Worm (Caenorhabditis elegans): ENCODE measurements around the gene Y67H2A.2.
A peak's percentile ranks its signal among the peaks of the same experiment; 100 is the strongest.

Y67H2A.2 gene

DNA sequence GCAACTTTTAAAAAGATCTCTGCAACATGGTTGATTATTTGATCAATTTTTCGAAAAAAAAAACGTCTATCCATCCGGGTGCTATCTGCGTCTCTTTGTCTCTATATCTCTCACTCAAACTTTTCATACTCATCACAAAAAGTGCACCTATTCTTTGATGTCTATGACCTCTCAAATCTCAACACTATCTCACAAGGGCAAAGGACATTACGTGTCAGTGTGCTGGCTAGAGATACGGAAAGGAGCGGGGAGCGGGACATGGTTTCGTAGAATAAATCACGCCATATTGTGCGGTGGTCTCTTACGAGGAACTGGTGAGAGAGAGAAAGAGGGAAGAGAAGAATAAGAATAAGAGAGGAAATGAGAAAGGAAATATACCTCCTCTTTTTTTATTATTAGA lies 24.8 kb upstream of the Y67H2A.2 start (continued):
- TF ChIP-seq snpc-3.4 (tag; optimal IDR thresholded peaks at IDR 0.05): peak; percentile 26
- no peak for TF ChIP-seq F37B4.10 (GFP tag; IDR thresholded peaks at IDR 0.05)
- TF ChIP-seq B0019.2 (GFP tag; conservative IDR thresholded peaks at IDR 0.05): no peak
- TF ChIP-seq B0336.3 (GFP tag; IDR thresholded peaks at IDR 0.05): peak; percentile 79
- TF ChIP-seq Y53F4B.3 (GFP tag; IDR thresholded peaks at IDR 0.05): no peak
- TF ChIP-seq ceh-27 (GFP tag; optimal IDR thresholded peaks at IDR 0.05): peak; percentile 21
- TF ChIP-seq hlh-12 (tag; optimal IDR thresholded peaks at IDR 0.05): no peak
- TF ChIP-seq Y95B8A.8 (GFP tag; IDR thresholded peaks at IDR 0.05): no peak
- TF ChIP-seq C06A6.2 (GFP tag; conservative IDR thresholded peaks at IDR 0.05): peak; percentile 54
- TF ChIP-seq ekl-4 (GFP tag; IDR thresholded peaks at IDR 0.05): no peak
- no peak for TF ChIP-seq ztf-6 (GFP tag; IDR thresholded peaks at IDR 0.05)
- TF ChIP-seq unc-130 (GFP tag; optimal IDR thresholded peaks at IDR 0.05): no peak
- TF ChIP-seq ztf-3 (GFP tag; optimal IDR thresholded peaks at IDR 0.05): no peak
- no peak for TF ChIP-seq ceh-79 (tag; optimal IDR thresholded peaks at IDR 0.05)
- TF ChIP-seq tlf-1 (GFP tag; optimal IDR thresholded peaks at IDR 0.05): peak; percentile 64
- TF ChIP-seq ztf-25 (GFP tag; IDR thresholded peaks at IDR 0.05): no peak
- TF ChIP-seq Y67H2A.10 (GFP tag; conservative IDR thresholded peaks at IDR 0.05): no peak
- peak; percentile 24 for TF ChIP-seq gei-17 (GFP tag; optimal IDR thresholded peaks at IDR 0.05)
- TF ChIP-seq pha-4 (tag; optimal IDR thresholded peaks at IDR 0.05): no peak
- no peak for TF ChIP-seq lag-1 (GFP tag; IDR thresholded peaks at IDR 0.05)
- no peak for TF ChIP-seq snpc-1.1 (tag; optimal IDR thresholded peaks at IDR 0.05; ENCODE audit: insufficient read depth)
- no peak for TF ChIP-seq T07F8.4 (tag; optimal IDR thresholded peaks at IDR 0.05)
- peak; percentile 52; the same call in 1 of the 2 replicates for TF ChIP-seq Y56A3A.18 (GFP tag; IDR thresholded peaks at IDR 0.05)
- TF ChIP-seq let-607 (tag; optimal IDR thresholded peaks at IDR 0.05): peak; percentile 28 to 68
- no peak for TF ChIP-seq egrh-3 (GFP tag; IDR thresholded peaks at IDR 0.05)
- peak; percentile 92 for TF ChIP-seq nhr-80 (tag; optimal IDR thresholded peaks at IDR 0.05)
- no peak for TF ChIP-seq ceh-100 (GFP tag; IDR thresholded peaks at IDR 0.05)
- no peak for TF ChIP-seq rcor-1 (GFP tag; IDR thresholded peaks at IDR 0.05)
- TF ChIP-seq nfya-2 (GFP tag; IDR thresholded peaks at IDR 0.05): no peak

DNA sequence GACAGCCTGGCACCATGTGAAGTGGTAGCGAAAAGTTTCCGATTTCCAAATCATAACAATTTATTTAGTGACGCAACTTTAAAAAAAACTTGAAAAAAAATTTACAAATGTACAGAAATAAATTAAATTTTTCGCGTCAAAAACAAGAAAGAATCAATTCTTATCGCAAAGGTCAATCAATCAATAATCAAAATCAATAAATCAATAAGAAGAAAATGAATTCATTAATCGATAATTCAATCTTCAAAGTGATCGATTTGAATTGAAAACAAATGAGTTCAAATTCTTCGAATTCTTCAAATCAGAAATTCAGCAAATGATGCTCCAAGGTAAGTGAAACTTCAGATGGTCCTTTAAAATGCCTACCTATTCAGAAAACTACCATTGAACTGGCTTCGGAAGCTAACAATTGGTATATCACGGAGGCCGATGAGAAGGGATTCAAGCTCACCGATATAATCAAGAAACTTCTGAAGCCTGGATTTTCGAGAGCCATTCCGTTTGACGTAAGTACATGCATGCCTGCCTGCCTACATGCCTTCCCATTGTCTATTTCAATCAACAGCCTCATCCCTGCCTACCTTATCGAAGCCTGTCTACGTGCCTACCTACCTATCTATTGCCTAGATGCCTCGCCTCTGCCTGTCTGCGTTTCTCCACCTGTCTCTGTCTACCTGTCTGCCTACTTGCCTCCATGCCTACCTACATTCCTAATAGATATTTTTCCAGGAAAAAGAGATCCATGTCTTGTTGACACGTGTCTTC lies 22.4 kb upstream of the Y67H2A.2 start:
- 0 out of 2 replicates have a peak, but pooled peaks have one; percentile 8 for TF ChIP-seq dox-1 (GFP tag; IDR thresholded peaks at IDR 0.05)
- TF ChIP-seq cebp-2 (GFP tag; IDR thresholded peaks at IDR 0.05): peak; percentile 49; the same call in 1 of the 2 replicates
- no peak for TF ChIP-seq ama-1 (optimal IDR thresholded peaks at IDR 0.05)
- no peak for TF ChIP-seq ama-1 (GFP tag; optimal IDR thresholded peaks at IDR 0.05)

ce11 chrIV:13318773-13319172 lies 21.2 kb upstream of the Y67H2A.2 start:
- TF ChIP-seq madf-8 (GFP tag; conservative IDR thresholded peaks at IDR 0.05) (no peak), ets-4 (GFP tag; optimal IDR thresholded peaks at IDR 0.05) (peak; percentile 59), hlh-12 (tag; optimal IDR thresholded peaks at IDR 0.05) (no peak), atf-7 (tag; optimal IDR thresholded peaks at IDR 0.05) (peak; percentile 60), mes-4 (tag; optimal IDR thresholded peaks at IDR 0.05) (no peak), tlf-1 (GFP tag; optimal IDR thresholded peaks at IDR 0.05) (peak; percentile 83), him-1 (tag; optimal IDR thresholded peaks at IDR 0.05) (peak; percentile 17), F23B12.7 (tag; optimal IDR thresholded peaks at IDR 0.05; ENCODE audit: insufficient read depth) (peak; percentile 80), ceh-27 (GFP tag; optimal IDR thresholded peaks at IDR 0.05) (no peak), die-1 (tag; optimal IDR thresholded peaks at IDR 0.05) (peak; percentile 48), attf-3 (GFP tag; conservative IDR thresholded peaks at IDR 0.05) (no peak), athp-1 (tag; optimal IDR thresholded peaks at IDR 0.05) (peak; percentile 61), lin-54 (GFP tag; optimal IDR thresholded peaks at IDR 0.05) (peak; percentile 31), hrde-1 (tag; optimal IDR thresholded peaks at IDR 0.05; ENCODE audit: borderline replicate concordance) (peak; percentile 36), ceh-40 (GFP tag; IDR thresholded peaks at IDR 0.05) (no peak), C17E4.6 (GFP tag; IDR thresholded peaks at IDR 0.05) (no peak), egl-44 (GFP tag; IDR thresholded peaks at IDR 0.05) (0 out of 2 replicates have a peak, but pooled peaks have one; percentile 49), F37B4.10 (GFP tag; IDR thresholded peaks at IDR 0.05) (no peak)

All from whole organism, young adult.